Fruit fly (Drosophila melanogaster): Measurements from ENCODE around the gene TrxT.

The TrxT gene

DNA sequence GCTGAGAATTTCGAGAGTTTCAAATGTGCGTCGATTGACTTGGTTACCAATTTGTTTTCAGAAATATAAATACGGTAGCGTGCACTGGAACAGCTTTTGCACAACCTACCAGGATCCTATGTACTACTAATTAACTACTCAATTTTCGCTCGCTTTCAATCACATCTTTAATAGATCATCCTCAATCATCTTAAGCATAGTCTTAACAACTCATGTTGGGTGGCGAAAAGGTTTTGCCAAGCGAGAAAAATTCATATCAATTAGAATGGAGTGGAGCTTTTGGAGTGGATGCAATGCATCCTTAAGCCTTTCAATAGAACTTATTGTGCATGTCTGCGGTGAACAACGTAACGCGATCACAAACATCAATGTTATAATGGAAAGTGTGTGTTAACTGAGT lies 4.4 kb downstream of the TrxT start, which contains the start of gene CG17764:
TSS of gene CG17764 (minus strand) at position 101 of the 400 bp plus-strand sequence.
- TF ChIP-seq CG8478 (optimal IDR thresholded peaks at IDR 0.05) = no peak
- no peak for TF ChIP-seq CTCF (optimal IDR thresholded peaks at IDR 0.05)

DNA sequence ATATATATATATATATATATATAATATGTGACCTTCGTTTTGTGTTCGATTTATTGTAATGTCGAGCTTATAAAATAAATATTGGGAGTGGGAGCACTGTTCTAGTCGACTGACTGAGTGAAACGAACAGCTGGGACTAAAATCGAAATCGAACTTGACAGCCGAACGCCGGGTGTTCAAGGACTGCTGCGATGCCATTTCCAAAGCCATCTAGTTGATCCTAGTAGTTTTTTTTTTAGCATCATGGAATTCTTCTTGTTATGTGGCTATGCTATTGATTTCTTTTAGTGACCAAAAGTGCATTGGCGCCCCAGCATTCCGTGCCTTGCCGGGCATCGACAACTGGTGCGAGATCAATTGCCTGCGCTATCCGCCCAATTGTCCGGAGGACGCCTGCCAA lies 6.1 kb downstream of the TrxT start, which contains the start of gene CG3323:
TSS of gene CG3323 (minus strand) at position 101 of the 400 bp plus-strand sequence.
- TF ChIP-seq CG8478 (optimal IDR thresholded peaks at IDR 0.05) = no peak
- no peak for TF ChIP-seq CTCF (optimal IDR thresholded peaks at IDR 0.05)

DNA sequence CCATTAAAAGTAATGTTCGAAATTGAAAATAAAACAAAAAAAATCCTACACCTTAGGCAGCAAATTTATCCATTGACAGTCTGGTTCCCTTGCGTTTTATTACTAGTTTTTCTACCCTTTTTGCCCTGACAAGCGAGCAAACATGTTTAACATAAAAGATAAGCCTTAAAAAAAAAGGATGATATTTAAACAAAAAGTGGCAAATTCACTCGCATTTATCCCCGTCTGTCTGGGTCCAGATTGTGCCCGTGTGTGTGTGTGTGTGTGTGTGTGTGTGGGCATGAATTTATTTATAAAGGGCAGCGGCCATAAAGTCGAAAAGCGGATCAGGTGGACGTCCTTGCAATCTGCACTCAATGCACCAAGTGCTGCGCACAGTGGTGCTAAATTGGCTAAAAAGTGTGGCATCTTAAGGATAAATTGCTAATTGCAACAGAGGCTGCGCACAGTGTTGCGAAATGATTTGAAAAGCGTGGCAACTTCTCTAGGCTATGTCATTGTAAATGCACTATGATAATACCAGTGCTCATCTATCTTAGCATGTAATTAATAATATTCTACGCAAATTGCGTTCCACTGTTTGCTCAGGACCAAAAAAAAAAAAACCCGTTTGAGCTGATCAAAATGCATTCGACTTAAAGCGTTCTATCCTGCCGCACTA lies 10.9 kb downstream of the TrxT start:
- no peak for TF ChIP-seq CG8478 (optimal IDR thresholded peaks at IDR 0.05)
- no peak for TF ChIP-seq CTCF (optimal IDR thresholded peaks at IDR 0.05)

DNA sequence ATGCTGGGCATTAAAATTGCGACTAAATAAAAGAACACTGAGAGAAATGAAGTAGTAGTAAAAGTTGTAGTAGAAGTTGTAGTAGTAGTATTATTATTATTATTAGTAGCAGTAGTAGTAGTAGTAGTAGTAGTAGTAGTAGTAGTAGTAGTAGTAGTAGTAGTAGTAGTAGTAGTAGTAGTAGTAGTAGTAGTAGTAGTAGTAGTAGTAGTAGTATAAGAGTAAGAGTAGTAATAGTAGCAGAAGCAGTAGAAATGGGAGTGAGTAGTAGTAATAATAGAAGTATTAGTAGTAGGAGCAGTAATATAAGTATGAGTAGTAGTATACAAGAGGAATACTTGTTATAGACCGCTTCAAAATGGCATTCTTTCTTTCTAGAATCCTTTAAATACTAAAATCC lies 11.7 kb downstream of the TrxT start:
- no peak for TF ChIP-seq CG8478 (optimal IDR thresholded peaks at IDR 0.05)
- no peak for TF ChIP-seq CTCF (optimal IDR thresholded peaks at IDR 0.05)

DNA sequence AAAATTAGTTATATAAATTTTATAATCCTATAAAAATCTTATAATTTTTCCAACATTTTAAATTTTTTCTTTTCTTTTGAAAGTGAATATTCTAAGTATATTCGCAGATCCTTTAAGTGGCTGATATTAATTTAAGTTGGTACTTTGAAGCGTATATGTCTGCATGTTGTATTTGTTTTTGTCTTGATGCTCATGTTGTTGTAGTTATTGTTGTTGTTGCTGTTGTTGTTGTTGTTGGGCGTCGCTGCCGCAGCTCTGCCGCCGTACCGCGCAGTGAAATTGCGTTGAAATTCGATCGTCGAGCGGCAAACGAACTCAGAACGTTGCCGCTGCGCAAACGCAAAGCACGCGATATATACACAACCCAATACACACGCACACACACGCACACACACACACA lies 15.9 kb downstream of the TrxT start, which contains the start of gene CG42749:
TSS of gene CG42749 (plus strand) at position 301 of the 400 bp plus-strand sequence.
- no peak for TF ChIP-seq CTCF (optimal IDR thresholded peaks at IDR 0.05)
- TF ChIP-seq CG8478 (optimal IDR thresholded peaks at IDR 0.05) = no peak

DNA sequence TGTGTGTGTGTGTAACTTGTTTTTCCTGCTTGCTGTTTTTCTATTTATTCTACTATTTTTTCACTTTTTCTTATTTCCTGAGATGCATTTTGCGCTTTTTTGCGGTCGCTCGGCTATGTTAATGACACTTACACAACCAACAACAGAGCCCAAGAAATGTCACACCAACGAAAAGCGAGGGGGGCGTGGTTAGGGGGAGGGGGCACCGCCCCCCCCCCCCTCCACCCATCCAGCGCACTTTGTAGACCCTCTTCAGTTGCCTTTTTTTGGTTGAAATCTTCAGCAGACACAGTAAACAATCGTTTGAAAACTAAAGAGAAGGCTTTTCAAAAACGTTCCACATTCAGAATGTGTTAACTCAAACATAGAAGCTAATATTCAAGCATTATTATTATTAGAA lies 18.5 kb downstream of the TrxT start:
- no peak for TF ChIP-seq CTCF (optimal IDR thresholded peaks at IDR 0.05)
- no peak for TF ChIP-seq CG8478 (optimal IDR thresholded peaks at IDR 0.05)

DNA sequence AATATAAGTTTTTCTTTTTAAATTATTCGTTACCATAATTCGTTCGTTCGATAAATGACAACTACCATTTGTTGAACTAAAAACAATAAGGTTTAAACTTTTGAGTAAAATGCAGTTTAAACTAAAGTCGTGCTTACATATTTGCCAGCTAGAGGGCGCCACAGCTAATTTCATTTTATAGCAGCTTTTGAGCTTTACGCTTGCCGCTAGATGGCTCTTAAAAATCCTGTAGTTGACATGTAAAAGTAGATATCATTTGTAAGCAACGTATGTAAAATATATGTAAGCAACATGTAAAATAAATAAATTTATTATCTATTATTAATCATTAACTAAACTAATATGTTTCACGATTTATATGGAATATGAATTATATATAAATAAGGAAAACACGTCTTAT lies 22.0 kb downstream of the TrxT start:
- TF ChIP-seq CTCF (optimal IDR thresholded peaks at IDR 0.05) (peak; percentile 71 to 88), CG8478 (optimal IDR thresholded peaks at IDR 0.05) (no peak)

DNA sequence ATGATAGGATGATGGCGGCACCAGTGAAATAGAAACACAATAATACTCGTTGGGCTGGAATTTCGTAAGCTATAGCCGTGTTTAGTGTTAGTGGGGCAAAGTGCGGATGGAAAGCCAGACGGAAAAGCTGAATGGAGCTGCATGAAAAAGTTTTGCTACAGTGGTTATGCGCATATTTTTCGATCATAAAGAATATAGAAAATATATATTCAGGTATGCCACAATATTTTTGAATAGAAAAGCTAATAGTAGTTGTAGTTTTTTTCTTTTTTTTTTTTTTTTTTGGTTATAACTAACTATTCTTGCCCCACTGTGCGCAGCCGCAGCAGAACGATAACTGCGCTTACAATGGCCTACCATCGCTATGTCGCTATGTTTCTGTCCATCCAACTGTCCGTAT lies 25.2 kb downstream of the TrxT start:
- TF ChIP-seq CG8478 (optimal IDR thresholded peaks at IDR 0.05) = no peak
- no peak for TF ChIP-seq CTCF (optimal IDR thresholded peaks at IDR 0.05)

DNA sequence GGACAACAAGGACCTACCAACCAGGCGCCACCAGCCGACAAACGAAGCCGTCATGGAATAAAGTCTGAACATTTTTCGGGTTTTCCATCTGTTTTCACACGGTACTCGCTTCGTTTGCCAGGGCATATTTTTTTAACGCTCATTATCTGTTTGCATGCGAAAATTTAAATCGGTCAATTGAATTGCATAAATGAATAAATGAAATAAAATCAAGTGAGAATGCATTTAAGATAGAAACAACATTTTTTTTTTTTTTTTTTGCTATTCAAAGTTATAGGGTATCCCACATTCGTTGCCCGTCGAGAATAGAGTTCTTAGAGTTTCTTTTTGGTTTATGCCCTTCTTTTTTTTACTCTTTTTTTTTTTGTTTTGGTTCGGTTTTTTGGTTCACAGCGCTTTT lies 25.9 kb downstream of the TrxT start:
- TF ChIP-seq CTCF (optimal IDR thresholded peaks at IDR 0.05) (no peak), CG8478 (optimal IDR thresholded peaks at IDR 0.05) (no peak)
